Worm (Caenorhabditis elegans) whole organism, L3 larva: ENCODE data around the gene nhr-112.

Source experiments
- R02D3.7 ChIP-seq: fragments of 150-350 bp; optimal IDR thresholded peaks from 2 replicates; lab custom pipeline; 2014; ENCODE audit warnings: missing biosample characterization, missing genetic modification characterization
- ZK546.5 ChIP-seq: sonication (generic microtip); optimal IDR thresholded peaks from 2 replicates; lab custom pipeline; 2017; ENCODE audit warnings: missing biosample characterization, missing genetic modification characterization
- ama-1 ChIP-seq: fragments of 150-350 bp; optimal IDR thresholded peaks from 2 replicates; lab custom pipeline; 2018
- ceh-16 ChIP-seq: sonication (generic microtip); optimal IDR thresholded peaks from 2 replicates; lab custom pipeline; 2017; ENCODE audit warnings: missing biosample characterization, missing genetic modification characterization
- ceh-28 ChIP-seq: fragments of 150-350 bp; optimal IDR thresholded peaks from 2 replicates; lab custom pipeline; 2014; ENCODE audit warnings: missing biosample characterization, missing genetic modification reagents, missing genetic modification characterization
- ceh-82 ChIP-seq: fragments of 150-350 bp; optimal IDR thresholded peaks from 2 replicates; lab custom pipeline; 2014; ENCODE audit warnings: missing biosample characterization, missing genetic modification characterization
- ceh-9 ChIP-seq: sonication (generic microtip); optimal IDR thresholded peaks from 2 replicates; lab custom pipeline; 2018; ENCODE audit warnings: missing biosample characterization, missing genetic modification characterization
- daf-12 ChIP-seq: fragments of 150-350 bp; optimal IDR thresholded peaks from 2 replicates; lab custom pipeline; 2014; ENCODE audit warnings: missing biosample characterization, missing genetic modification reagents, missing genetic modification characterization
- egl-27 ChIP-seq: sonication (generic microtip); optimal IDR thresholded peaks from 4 replicates; lab custom pipeline; 2017; ENCODE audit warnings: missing biosample characterization, missing genetic modification reagents, missing genetic modification characterization
- elt-2 ChIP-seq: sonication (generic microtip); optimal IDR thresholded peaks from 2 replicates; lab custom pipeline; 2016; ENCODE audit warnings: missing genetic modification reagents, mild to moderate bottlenecking, missing genetic modification characterization, missing compliant biosample characterization
- elt-3 ChIP-seq, 3 experiments: fragments of 150-350 bp in 1 of 3; sonication (generic microtip) in 2 of 3; optimal IDR thresholded peaks; 2 replicates in 2 of 3; 4 replicates in 1 of 3; lab custom pipeline; 2014 to 2017; ENCODE audit warnings: missing biosample characterization in 3 of 3, missing genetic modification characterization in 3 of 3
- eor-1 ChIP-seq, 2 experiments: fragments of 150-350 bp; optimal IDR thresholded peaks; 2 replicates each; lab custom pipeline; 2014 to 2018; ENCODE audit warnings: missing biosample characterization in 2 of 2, missing genetic modification characterization in 2 of 2
- fkh-2 ChIP-seq: fragments of 150-350 bp; optimal IDR thresholded peaks from 2 replicates; lab custom pipeline; 2014; ENCODE audit warnings: missing biosample characterization, missing genetic modification reagents, missing genetic modification characterization
- fos-1 ChIP-seq: fragments of 150-350 bp; optimal IDR thresholded peaks from 2 replicates; lab custom pipeline; 2014; ENCODE audit warnings: missing biosample characterization, missing genetic modification characterization
- hmg-11 ChIP-seq: sonication (generic microtip); optimal IDR thresholded peaks from 2 replicates; lab custom pipeline; 2016; ENCODE audit warnings: missing genetic modification characterization, missing compliant biosample characterization
- lin-15B ChIP-seq: fragments of 150-350 bp; optimal IDR thresholded peaks from 2 replicates; lab custom pipeline; 2014; ENCODE audit warnings: missing biosample characterization, missing genetic modification characterization
- lin-39 ChIP-seq: fragments of 150-350 bp; optimal IDR thresholded peaks from 2 replicates; lab custom pipeline; 2018; ENCODE audit warnings: missing biosample characterization, missing genetic modification reagents, missing genetic modification characterization
- lsy-12 ChIP-seq: sonication (generic microtip); optimal IDR thresholded peaks from 2 replicates; lab custom pipeline; 2016; ENCODE audit warnings: mild to moderate bottlenecking, missing genetic modification characterization, missing compliant biosample characterization
- mml-1 ChIP-seq: fragments of 150-350 bp; sonication (generic microtip); optimal IDR thresholded peaks from 3 replicates; lab custom pipeline; 2014; ENCODE audit warnings: missing biosample characterization, missing genetic modification characterization
- nfya-1 ChIP-seq: sonication (generic microtip); optimal IDR thresholded peaks from 2 replicates; lab custom pipeline; 2017; ENCODE audit warnings: missing genetic modification characterization, mild to moderate bottlenecking, missing compliant biosample characterization, antibody characterized with exemption, moderate library complexity; ENCODE audit not compliant: insufficient read depth
- nhr-11 ChIP-seq: fragments of 150-350 bp; optimal IDR thresholded peaks from 2 replicates; lab custom pipeline; 2014; ENCODE audit warnings: missing biosample characterization, missing genetic modification characterization
- nhr-12 ChIP-seq: fragments of 150-350 bp; optimal IDR thresholded peaks from 2 replicates; lab custom pipeline; 2014; ENCODE audit warnings: missing biosample characterization, missing genetic modification characterization
- nhr-23 ChIP-seq: fragments of 150-350 bp; optimal IDR thresholded peaks from 2 replicates; lab custom pipeline; 2014; ENCODE audit warnings: missing biosample characterization, missing genetic modification reagents, missing genetic modification characterization
- nhr-237 ChIP-seq: fragments of 150-350 bp; optimal IDR thresholded peaks from 2 replicates; lab custom pipeline; 2014; ENCODE audit warnings: missing biosample characterization, missing genetic modification characterization
- nhr-28 ChIP-seq: fragments of 150-350 bp; optimal IDR thresholded peaks from 2 replicates; lab custom pipeline; 2014; ENCODE audit warnings: missing biosample characterization, missing genetic modification characterization
- nhr-43 ChIP-seq: sonication (generic microtip); optimal IDR thresholded peaks from 2 replicates; lab custom pipeline; 2016; ENCODE audit warnings: mild to moderate bottlenecking, missing genetic modification characterization, missing compliant biosample characterization; ENCODE audit not compliant: poor library complexity, severe bottlenecking
- nhr-67 ChIP-seq: fragments of 150-350 bp; optimal IDR thresholded peaks from 2 replicates; lab custom pipeline; 2014; ENCODE audit warnings: missing biosample characterization, missing genetic modification characterization
- nhr-77 ChIP-seq: fragments of 150-350 bp; optimal IDR thresholded peaks from 2 replicates; lab custom pipeline; 2014; ENCODE audit warnings: missing biosample characterization, missing genetic modification characterization
- pha-4 ChIP-seq: fragments of 150-350 bp; optimal IDR thresholded peaks from 2 replicates; lab custom pipeline; 2014; ENCODE audit warnings: missing biosample characterization, missing genetic modification reagents, missing genetic modification characterization
- pqm-1 ChIP-seq: fragments of 150-350 bp; optimal IDR thresholded peaks from 2 replicates; lab custom pipeline; 2017; ENCODE audit warnings: missing biosample characterization, missing genetic modification characterization, inconsistent platforms
- sea-2 ChIP-seq: fragments of 150-350 bp; sonication (generic microtip); optimal IDR thresholded peaks from 4 replicates; lab custom pipeline; 2014; ENCODE audit warnings: missing biosample characterization, missing genetic modification reagents, missing genetic modification characterization
- skn-1 ChIP-seq: fragments of 150-350 bp; optimal IDR thresholded peaks from 2 replicates; lab custom pipeline; 2014; ENCODE audit warnings: missing biosample characterization, missing genetic modification characterization
- tbx-2 ChIP-seq: sonication (generic microtip); optimal IDR thresholded peaks from 2 replicates; lab custom pipeline; 2016; ENCODE audit warnings: mild to moderate bottlenecking, missing genetic modification characterization, missing compliant biosample characterization
- unc-39 ChIP-seq: sonication (generic microtip); optimal IDR thresholded peaks from 4 replicates; lab custom pipeline; 2017; ENCODE audit warnings: missing biosample characterization, missing genetic modification characterization
- unc-62 ChIP-seq: fragments of 150-350 bp; sonication (generic microtip); optimal IDR thresholded peaks from 4 replicates; lab custom pipeline; 2014; ENCODE audit warnings: missing biosample characterization, missing genetic modification reagents, missing genetic modification characterization
- ztf-4 ChIP-seq: fragments of 150-350 bp; optimal IDR thresholded peaks from 2 replicates; lab custom pipeline; 2014; ENCODE audit warnings: missing biosample characterization, missing genetic modification characterization

Gene nhr-112

DNA sequence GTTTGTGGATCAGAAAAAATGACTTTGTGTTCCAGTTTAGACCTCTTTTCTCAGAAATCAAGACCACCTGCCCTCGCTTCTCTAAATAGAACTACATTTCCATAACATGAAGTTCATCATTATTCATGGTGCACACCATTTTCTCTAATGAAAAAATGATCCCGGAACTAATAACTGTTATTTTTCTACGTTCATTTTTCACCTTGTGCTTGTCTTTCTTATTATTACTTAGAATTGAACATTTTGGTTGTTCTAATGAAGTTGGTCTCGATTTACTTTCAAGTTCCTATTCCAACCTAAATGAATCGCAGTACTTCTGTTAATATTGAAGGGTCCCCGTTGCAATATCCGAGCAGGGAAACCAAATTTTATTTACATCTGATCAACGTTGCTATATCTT lies 40.8 kb downstream of the nhr-112 start, which contains the start of gene srw-36:
Gene srw-36 (plus strand): TSS at position 301 of the 400 bp plus-strand sequence.
- TF ChIP-seq tbx-2 (tag; lab: Kevin White, UChicago) = no peak
- no peak for TF ChIP-seq fkh-2 (tag; lab: Kevin White, UChicago)
- no peak for TF ChIP-seq fos-1 (tag; lab: Kevin White, UChicago)
- no peak for TF ChIP-seq sea-2
- no peak for TF ChIP-seq R02D3.7 (tag; lab: Kevin White, UChicago)
- no peak for TF ChIP-seq ceh-28 (tag; lab: Kevin White, UChicago)
- TF ChIP-seq ztf-4 (tag; lab: Kevin White, UChicago) = no peak
- no peak for TF ChIP-seq lsy-12 (tag; lab: Kevin White, UChicago)
- no peak for TF ChIP-seq nhr-12 (tag; lab: Kevin White, UChicago)
- TF ChIP-seq nhr-23 (tag; lab: Kevin White, UChicago) = no peak
- no peak for TF ChIP-seq eor-1 (tag; optimal IDR thresholded peaks at IDR 0.05; lab: Kevin White, UChicago)
- TF ChIP-seq ceh-9 = no peak
- TF ChIP-seq egl-27 (tag; lab: Kevin White, UChicago) = no peak
- no peak for TF ChIP-seq ceh-82 (tag; lab: Kevin White, UChicago)
- TF ChIP-seq nhr-11 (tag; lab: Kevin White, UChicago) = no peak
- TF ChIP-seq nhr-43 (tag; lab: Kevin White, UChicago) = no peak

ce11 chrV:16679981-16680380 lies 43.7 kb downstream of the nhr-112 start, which contains the start of gene srw-44:
Gene srw-44, plus strand, starts transcription at chrV:16680281.
- TF ChIP-seq ztf-4 (tag; lab: Kevin White, UChicago) (no peak), hmg-11 (tag; lab: Kevin White, UChicago) (no peak), nhr-77 (tag; lab: Kevin White, UChicago) (no peak), ZK546.5 (no peak), ceh-16 (tag; lab: Kevin White, UChicago) (no peak), mml-1 (tag; lab: Kevin White, UChicago) (no peak), ama-1 (no peak), lin-39 (tag; lab: Kevin White, UChicago) (no peak)

DNA sequence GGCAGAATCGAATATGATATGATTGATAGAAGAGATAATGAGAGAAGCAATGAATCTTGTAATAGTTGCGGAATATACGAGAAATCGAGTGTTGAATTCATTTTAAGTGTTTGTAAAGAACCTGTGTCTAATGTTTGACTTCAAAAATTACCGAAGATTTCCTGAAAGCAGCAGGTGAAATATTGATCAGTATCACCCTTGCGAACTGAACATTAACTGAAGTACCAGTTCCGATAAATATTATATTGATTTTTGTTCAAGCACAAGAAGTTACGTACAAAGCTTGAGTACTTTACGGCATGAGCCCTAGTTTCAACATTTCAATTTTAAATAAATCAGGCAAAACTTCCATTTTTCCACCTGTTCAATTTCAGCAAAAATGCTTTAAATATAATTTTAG lies 44.4 kb downstream of the nhr-112 start, which contains the start of gene srz-103:
Gene srz-103 (minus strand): TSS at position 101 of the 400 bp plus-strand sequence.
- TF ChIP-seq mml-1 (tag; lab: Kevin White, UChicago) = no peak

- TF ChIP-seq nhr-237 (tag; lab: Kevin White, UChicago) = no peak
- TF ChIP-seq ceh-16 (tag; lab: Kevin White, UChicago) = no peak
- TF ChIP-seq daf-12 (tag; lab: Kevin White, UChicago) = no peak
- no peak for TF ChIP-seq lsy-12 (tag; lab: Kevin White, UChicago)
- no peak for TF ChIP-seq unc-39 (tag; lab: Kevin White, UChicago)
- TF ChIP-seq nhr-43 (tag; lab: Kevin White, UChicago) = no peak
- TF ChIP-seq pqm-1 (tag; lab: Kevin White, UChicago) = no peak
- TF ChIP-seq lin-15B (tag; lab: Kevin White, UChicago) = no peak
- no peak for TF ChIP-seq nhr-67 (tag; lab: Kevin White, UChicago)
- TF ChIP-seq egl-27 (tag; lab: Kevin White, UChicago) = no peak
- TF ChIP-seq lin-39 (tag; lab: Kevin White, UChicago) = no peak
- no peak for TF ChIP-seq tbx-2 (tag; lab: Kevin White, UChicago)
- TF ChIP-seq elt-2 (tag; lab: Kevin White, UChicago) = no peak
- TF ChIP-seq mml-1 (tag; lab: Kevin White, UChicago) = no peak
- TF ChIP-seq elt-3 (tag; optimal IDR thresholded peaks at IDR 0.05; lab: Kevin White, UChicago) = no peak
Observed at ce11 chrV:16675553-16675952, 48.1 kb downstream of the nhr-112 start, which contains the start of gene srz-1. Gene srz-1, plus strand, starts transcription at chrV:16675853.

DNA sequence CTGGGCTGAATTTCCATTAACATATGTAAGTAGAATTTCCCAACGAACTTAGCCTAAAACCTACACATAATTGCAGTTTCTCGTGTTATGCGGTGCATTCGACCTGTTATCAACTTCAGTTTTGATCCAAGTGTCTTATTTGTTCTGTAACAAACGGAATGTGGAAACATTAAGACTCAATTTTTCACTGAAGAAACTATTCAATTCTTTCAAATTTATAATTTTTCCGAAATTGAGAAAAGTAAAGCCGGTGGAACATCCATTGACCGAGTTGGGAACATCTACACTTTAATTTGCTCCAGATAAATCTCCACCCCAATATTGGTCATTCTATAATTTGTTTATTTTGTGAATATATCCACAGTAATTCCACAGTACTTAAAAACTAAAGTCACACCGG lies 49.2 kb downstream of the nhr-112 start:
- TF ChIP-seq daf-12 (tag; lab: Kevin White, UChicago) (no peak), ceh-9 (no peak), nhr-43 (tag; lab: Kevin White, UChicago) (no peak)

DNA sequence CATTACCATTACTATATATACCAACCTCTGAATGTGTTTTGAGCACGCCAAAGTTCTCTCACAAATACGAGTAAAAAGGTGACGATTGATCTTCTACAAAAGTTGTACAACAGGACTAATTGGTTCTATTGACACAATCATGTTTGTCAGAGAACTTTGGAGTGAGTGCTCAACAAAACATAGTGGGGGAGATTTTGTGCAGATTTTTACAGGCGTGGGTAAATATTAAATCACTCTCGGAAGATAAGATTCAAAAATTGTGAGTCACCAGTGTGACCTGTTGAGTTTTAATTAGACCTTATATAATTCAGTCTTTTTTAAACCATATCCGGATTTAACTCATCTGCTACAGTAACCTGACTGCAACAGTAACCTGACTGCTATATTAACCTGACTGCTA lies 51.4 kb downstream of the nhr-112 start, which contains the start of gene F14F8.8:
Gene F14F8.8 (minus strand): TSS at position 101 of the 400 bp plus-strand sequence.
- TF ChIP-seq nfya-1 (tag; lab: Kevin White, UChicago) = no peak
- no peak for TF ChIP-seq nhr-28 (tag; lab: Kevin White, UChicago)
- no peak for TF ChIP-seq unc-62 (GFP tag; lab: Kevin White, UChicago)
- no peak for TF ChIP-seq fos-1 (tag; lab: Kevin White, UChicago)
- no peak for TF ChIP-seq eor-1 (tag; optimal IDR thresholded peaks at IDR 0.05; lab: Kevin White, UChicago)
- no peak for TF ChIP-seq ceh-16 (tag; lab: Kevin White, UChicago)
- no peak for TF ChIP-seq ceh-82 (tag; lab: Kevin White, UChicago)
- TF ChIP-seq skn-1 (tag; lab: Kevin White, UChicago) = no peak
- TF ChIP-seq elt-3 (tag; optimal IDR thresholded peaks at IDR 0.05; lab: Kevin White, UChicago) = no peak
- no peak for TF ChIP-seq tbx-2 (tag; lab: Kevin White, UChicago)
- no peak for TF ChIP-seq R02D3.7 (tag; lab: Kevin White, UChicago)
- no peak for TF ChIP-seq nhr-23 (tag; lab: Kevin White, UChicago)
- TF ChIP-seq pha-4 = no peak
- TF ChIP-seq, all 47 proteins: peak for 0
